Worm (Caenorhabditis elegans): ENCODE data around the gene C36B7.1.

Gene C36B7.1

DNA sequence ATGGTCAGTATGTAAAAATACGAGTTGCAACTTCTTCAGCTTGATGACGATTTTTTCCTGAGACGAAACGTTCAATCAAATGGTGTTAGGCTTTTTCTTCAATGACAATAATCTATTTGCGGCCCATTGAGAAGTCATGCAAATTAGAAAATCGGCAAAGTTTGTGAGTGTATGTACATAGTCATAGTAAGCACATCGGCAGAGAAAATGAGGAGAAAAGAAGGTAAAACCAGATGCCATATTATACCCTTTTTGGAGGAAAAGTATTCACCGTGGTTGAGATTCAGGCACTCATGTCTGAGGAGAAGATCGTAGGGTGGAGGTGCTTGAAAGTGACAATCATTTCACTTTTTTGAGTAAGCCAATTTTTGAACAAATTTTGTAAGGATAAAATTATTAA is 16.3 kb upstream of the C36B7.1 start, which contains the start of gene C36B7.5:
C36B7.5 (minus strand) TSS at position 101 of the 400 bp plus-strand sequence.
- no peak for TF ChIP-seq dve-1 (tag; optimal IDR thresholded peaks at IDR 0.05)
- TF ChIP-seq unc-55 (GFP tag; optimal IDR thresholded peaks at IDR 0.05), result no peak
- TF ChIP-seq lim-6 (tag; optimal IDR thresholded peaks at IDR 0.05), result no peak
- no peak for TF ChIP-seq che-1 (tag; optimal IDR thresholded peaks at IDR 0.05)
- no peak for TF ChIP-seq pat-9 (tag; optimal IDR thresholded peaks at IDR 0.05)
- no peak for TF ChIP-seq Y22D7AL.16 (tag; optimal IDR thresholded peaks at IDR 0.05)
- no peak for TF ChIP-seq unc-3 (GFP tag; conservative IDR thresholded peaks at IDR 0.05)
- TF ChIP-seq unc-3 (tag; optimal IDR thresholded peaks at IDR 0.05), result no peak
- no peak for TF ChIP-seq ets-4 (tag; optimal IDR thresholded peaks at IDR 0.05)
- no peak for TF ChIP-seq pha-4 (tag; optimal IDR thresholded peaks at IDR 0.05)
- TF ChIP-seq ceh-45 (GFP tag; IDR thresholded peaks at IDR 0.05), result no peak
- no peak for TF ChIP-seq sox-4 (tag; optimal IDR thresholded peaks at IDR 0.05)
- no peak for TF ChIP-seq odd-2 (tag; optimal IDR thresholded peaks at IDR 0.05)
- no peak for TF ChIP-seq pag-3 (tag; optimal IDR thresholded peaks at IDR 0.05; ENCODE audit: borderline replicate concordance)
- no peak for TF ChIP-seq ceh-18 (tag; optimal IDR thresholded peaks at IDR 0.05)
- TF ChIP-seq ceh-31 (tag; optimal IDR thresholded peaks at IDR 0.05), result no peak
- no peak for TF ChIP-seq sox-2 (GFP tag; IDR thresholded peaks at IDR 0.05)
- no peak for TF ChIP-seq rnt-1 (tag; optimal IDR thresholded peaks at IDR 0.05)

ce11 chrX:7099049-7099448 is 13.6 kb upstream of the C36B7.1 start:
- TF ChIP-seq T23F11.4 (GFP tag; optimal IDR thresholded peaks at IDR 0.05), result no peak
- no peak for TF ChIP-seq mec-3 (tag; optimal IDR thresholded peaks at IDR 0.05; ENCODE audit: borderline replicate concordance)
- no peak for TF ChIP-seq pha-2 (tag; optimal IDR thresholded peaks at IDR 0.05)

DNA sequence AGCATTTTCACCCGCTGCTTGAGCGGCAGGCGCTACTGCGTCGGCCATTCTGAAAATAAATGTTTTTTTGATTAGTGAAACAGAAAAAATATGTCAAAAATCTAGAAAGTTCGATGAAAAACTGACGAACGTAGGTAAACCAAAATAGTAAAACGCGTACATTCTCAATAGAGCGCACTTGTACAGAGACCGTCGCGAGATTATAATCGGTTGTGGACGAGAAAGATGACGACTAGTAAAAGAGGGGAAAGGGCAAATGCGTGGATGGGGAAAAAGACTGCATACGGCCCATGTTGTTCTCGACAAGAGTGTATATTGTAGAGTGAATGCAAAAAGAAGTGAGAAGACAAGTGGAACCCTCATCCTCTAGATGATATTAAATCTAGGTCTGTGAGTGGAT is 12.4 kb upstream of the C36B7.1 start, which contains the start of gene C36B7.6:
C36B7.6 (minus strand) TSS at position 49 of the 400 bp plus-strand sequence.
- TF ChIP-seq ceh-45 (GFP tag; IDR thresholded peaks at IDR 0.05), result no peak
- TF ChIP-seq tbx-2 (tag; optimal IDR thresholded peaks at IDR 0.05), result peak; percentile 26
- TF ChIP-seq Y22D7AL.16 (tag; optimal IDR thresholded peaks at IDR 0.05), result no peak
- no peak for TF ChIP-seq zip-5 (tag; optimal IDR thresholded peaks at IDR 0.05)
- TF ChIP-seq pag-3 (tag; optimal IDR thresholded peaks at IDR 0.05; ENCODE audit: borderline replicate concordance), result no peak
- no peak for TF ChIP-seq tbx-7 (tag; optimal IDR thresholded peaks at IDR 0.05)
- no peak for TF ChIP-seq ttx-3 (tag; optimal IDR thresholded peaks at IDR 0.05)
- no peak for TF ChIP-seq hlh-30 (tag; optimal IDR thresholded peaks at IDR 0.05; ENCODE audit: insufficient read depth)
- TF ChIP-seq unc-42 (tag; optimal IDR thresholded peaks at IDR 0.05), result peak; percentile 0
- TF ChIP-seq unc-86 (tag; optimal IDR thresholded peaks at IDR 0.05), result no peak
- TF ChIP-seq nfya-1 (tag; optimal IDR thresholded peaks at IDR 0.05), result no peak
- TF ChIP-seq ceh-19 (GFP tag; optimal IDR thresholded peaks at IDR 0.05), result no peak
- TF ChIP-seq syd-9 (tag; optimal IDR thresholded peaks at IDR 0.05), result no peak
- TF ChIP-seq pqm-1 (tag; optimal IDR thresholded peaks at IDR 0.05), result no peak
- TF ChIP-seq ceh-14 (tag; optimal IDR thresholded peaks at IDR 0.05), result no peak
- no peak for TF ChIP-seq eyg-1 (tag; optimal IDR thresholded peaks at IDR 0.05)
- TF ChIP-seq npax-4 (tag; optimal IDR thresholded peaks at IDR 0.05), result no peak
- TF ChIP-seq ceh-6 (GFP tag; optimal IDR thresholded peaks at IDR 0.05), result no peak
- TF ChIP-seq ceh-9 (tag; optimal IDR thresholded peaks at IDR 0.05), result no peak
- TF ChIP-seq ref-2 (tag; optimal IDR thresholded peaks at IDR 0.05), result peak; percentile 16
- peak; percentile 45 for TF ChIP-seq ceh-31 (tag; optimal IDR thresholded peaks at IDR 0.05)
- no peak for TF ChIP-seq K02D7.2 (tag; optimal IDR thresholded peaks at IDR 0.05)
- TF ChIP-seq madf-2 (tag; optimal IDR thresholded peaks at IDR 0.05), result no peak
- no peak for TF ChIP-seq fkh-10 (GFP tag; optimal IDR thresholded peaks at IDR 0.05)
- TF ChIP-seq mec-3 (tag; optimal IDR thresholded peaks at IDR 0.05; ENCODE audit: borderline replicate concordance), result no peak
- TF ChIP-seq K09A11.1 (tag; optimal IDR thresholded peaks at IDR 0.05; ENCODE audit: insufficient read depth), result no peak
- TF ChIP-seq ceh-30 (tag; optimal IDR thresholded peaks at IDR 0.05), result no peak
- peak; percentile 38 for TF ChIP-seq elt-2 (tag; optimal IDR thresholded peaks at IDR 0.05)
